Fruit fly (Drosophila melanogaster): ENCODE results near the gene Asciz.

Asciz gene

DNA sequence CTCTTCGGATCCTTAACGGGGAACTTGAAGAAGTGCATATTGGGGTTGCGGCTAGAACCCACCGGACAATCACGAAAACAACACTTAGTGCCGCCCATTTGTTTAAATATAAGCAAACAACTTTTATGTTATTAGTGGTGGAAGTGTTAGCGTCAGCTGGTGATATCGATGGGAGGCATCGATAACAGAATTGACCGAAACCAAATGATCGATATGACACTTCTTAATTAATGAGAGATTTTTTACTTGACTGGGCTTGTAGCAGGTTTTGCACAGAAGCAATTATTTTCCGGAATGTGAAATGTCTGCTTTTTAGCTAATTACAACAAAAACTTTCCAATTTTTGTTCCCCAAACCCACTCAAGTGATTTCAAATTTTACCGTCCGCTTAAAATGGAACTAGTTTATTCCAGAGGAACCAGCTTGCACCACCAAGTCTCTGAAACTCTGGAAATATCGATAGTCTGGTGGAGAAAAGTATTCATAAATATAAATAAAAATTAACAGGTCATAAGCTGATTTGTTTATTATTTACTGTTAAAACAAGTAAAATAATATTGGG, 26.4 kb upstream of the Asciz start, which contains the start of gene CG14965 (continued):
- no peak for TF ChIP-seq CG6175 (GFP tag; IDR thresholded peaks at IDR 0.05)
- no peak for TF ChIP-seq Ravus (GFP tag; IDR thresholded peaks at IDR 0.05)
- no peak for TF ChIP-seq Mes4 (GFP tag; optimal IDR thresholded peaks at IDR 0.05)
- no peak for TF ChIP-seq crc (GFP tag; optimal IDR thresholded peaks at IDR 0.05)
- no peak for TF ChIP-seq CG8089 (GFP tag; optimal IDR thresholded peaks at IDR 0.05)
- TF ChIP-seq esg (GFP tag; conservative IDR thresholded peaks at IDR 0.05), result no peak
- no peak for TF ChIP-seq CG3281 (GFP tag; optimal IDR thresholded peaks at IDR 0.05)
- no peak for TF ChIP-seq chif (GFP tag; optimal IDR thresholded peaks at IDR 0.05)
- TF ChIP-seq aop (GFP tag; IDR thresholded peaks at IDR 0.05), result no peak
- no peak for TF ChIP-seq CG16779 (GFP tag; IDR thresholded peaks at IDR 0.05)
- TF ChIP-seq twi (tag; optimal IDR thresholded peaks at IDR 0.05), result no peak
- no peak for TF ChIP-seq CG9727 (GFP tag; optimal IDR thresholded peaks at IDR 0.05)
- no peak for TF ChIP-seq Atf3 (GFP tag; optimal IDR thresholded peaks at IDR 0.05)
- TF ChIP-seq dimm (GFP tag; IDR thresholded peaks at IDR 0.05), result no peak
- no peak for TF ChIP-seq CG7357 (GFP tag; IDR thresholded peaks at IDR 0.05)
- no peak for TF ChIP-seq HmgZ (tag; optimal IDR thresholded peaks at IDR 0.05)
- TF ChIP-seq bowl (GFP tag; IDR thresholded peaks at IDR 0.05), result no peak
- TF ChIP-seq lola (GFP tag; optimal IDR thresholded peaks at IDR 0.05), result no peak
- peak; percentile 56; the same call in 1 of the 3 replicates for TF ChIP-seq zen2 (GFP tag; IDR thresholded peaks at IDR 0.05; ENCODE audit: partially characterized antibody)
- TF ChIP-seq H2.0 (GFP tag; IDR thresholded peaks at IDR 0.05), result no peak
- no peak for TF ChIP-seq CG10267 (tag; optimal IDR thresholded peaks at IDR 0.05)
- TF ChIP-seq pzg (GFP tag; optimal IDR thresholded peaks at IDR 0.05), result peak; percentile 64
- no peak for TF ChIP-seq CG12071 (GFP tag; optimal IDR thresholded peaks at IDR 0.05)
- no peak for TF ChIP-seq CG8359 (GFP tag; optimal IDR thresholded peaks at IDR 0.05; ENCODE audit: borderline replicate concordance)
- no peak for TF ChIP-seq cas (GFP tag; IDR thresholded peaks at IDR 0.05)
- TF ChIP-seq crp (GFP tag; optimal IDR thresholded peaks at IDR 0.05), result peak in 1 of 2 experiments; percentile 81
- TF ChIP-seq CG14860 (GFP tag; IDR thresholded peaks at IDR 0.05; ENCODE audit: partially characterized antibody), result peak; percentile 87
- no peak for TF ChIP-seq CG9932 (GFP tag; IDR thresholded peaks at IDR 0.05)
- TF ChIP-seq PHDP (tag; optimal IDR thresholded peaks at IDR 0.05), result no peak
- TF ChIP-seq CG10565 (GFP tag; optimal IDR thresholded peaks at IDR 0.05), result no peak
- TF ChIP-seq pros (GFP tag; optimal IDR thresholded peaks at IDR 0.05), result no peak
- no peak for TF ChIP-seq gcm2 (GFP tag; optimal IDR thresholded peaks at IDR 0.05)
- no peak for TF ChIP-seq Xrp1 (GFP tag; IDR thresholded peaks at IDR 0.05)
- no peak for TF ChIP-seq Hr51 (GFP tag; optimal IDR thresholded peaks at IDR 0.05)
- TF ChIP-seq sens-2 (GFP tag; IDR thresholded peaks at IDR 0.05), result no peak
- no peak for TF ChIP-seq toy (GFP tag; IDR thresholded peaks at IDR 0.05)
- no peak for TF ChIP-seq CG10979 (tag; optimal IDR thresholded peaks at IDR 0.05)
- TF ChIP-seq sima (GFP tag; optimal IDR thresholded peaks at IDR 0.05), result no peak
- TF ChIP-seq CG17802 (tag; optimal IDR thresholded peaks at IDR 0.05), result no peak
- TF ChIP-seq CG11085 (GFP tag; IDR thresholded peaks at IDR 0.05), result no peak
- no peak for TF ChIP-seq CG11398 (GFP tag; optimal IDR thresholded peaks at IDR 0.05)
- no peak for TF ChIP-seq ac (GFP tag; optimal IDR thresholded peaks at IDR 0.05)
- TF ChIP-seq jumu (GFP tag; optimal IDR thresholded peaks at IDR 0.05), result no peak
- peak; percentile 87 for TF ChIP-seq amos (GFP tag; IDR thresholded peaks at IDR 0.05; ENCODE audit: partially characterized antibody)
- no peak for TF ChIP-seq CG12391 (tag; optimal IDR thresholded peaks at IDR 0.05)
- TF ChIP-seq Mrtf (GFP tag; IDR thresholded peaks at IDR 0.05), result no peak
- no peak for TF ChIP-seq CG7987 (GFP tag; optimal IDR thresholded peaks at IDR 0.05)
- no peak for TF ChIP-seq usp (GFP tag; optimal IDR thresholded peaks at IDR 0.05)
- no peak for TF ChIP-seq Fer1 (GFP tag; optimal IDR thresholded peaks at IDR 0.05)
- no peak for TF ChIP-seq CG32532 (GFP tag; IDR thresholded peaks at IDR 0.05)
- TF ChIP-seq dm (GFP tag; optimal IDR thresholded peaks at IDR 0.05), result no peak
